Worm (Caenorhabditis elegans) whole organism, L4 larva: ENCODE results near the gene fln-1.

Experiments
- F44E2.7 ChIP-seq: fragments of 200-800 bp; sonication (Bioruptor generic); IDR thresholded peaks from 2 replicates; pipeline ENCODE4 v2.1.2; 2022; ENCODE audit warnings: missing genetic modification characterization, missing compliant biosample characterization
- aha-1 ChIP-seq: fragments of 150-350 bp; peaks from one replicate; lab custom pipeline; 2014; ENCODE audit warnings: missing biosample characterization, missing genetic modification characterization
- ama-1 ChIP-seq: fragments of 150-350 bp; optimal IDR thresholded peaks from 2 replicates; lab custom pipeline; 2014; ENCODE audit warnings: inconsistent platforms, mixed read lengths
- ceh-82 ChIP-seq: sonication (generic microtip); optimal IDR thresholded peaks from 2 replicates; lab custom pipeline; 2017; ENCODE audit warnings: missing biosample characterization, missing genetic modification characterization
- ces-1 ChIP-seq: fragments of 150-350 bp; sonication (generic microtip); optimal IDR thresholded peaks from 4 replicates; lab custom pipeline; 2014; ENCODE audit warnings: missing biosample characterization, missing genetic modification reagents, missing genetic modification characterization
- lin-1 ChIP-seq: fragments of 200-800 bp; sonication (Bioruptor generic); IDR thresholded peaks from 2 replicates; pipeline ENCODE4 v1.3.6; 2022; ENCODE audit warnings: missing genetic modification reagents, missing genetic modification characterization, missing compliant biosample characterization
- lin-13 ChIP-seq: fragments of 150-350 bp; optimal IDR thresholded peaks from 2 replicates; lab custom pipeline; 2014; ENCODE audit warnings: missing biosample characterization, missing genetic modification reagents, missing genetic modification characterization
- nhr-10 ChIP-seq: fragments of 150-350 bp; optimal IDR thresholded peaks from 2 replicates; lab custom pipeline; 2014; ENCODE audit warnings: missing biosample characterization, missing genetic modification characterization
- nhr-6 ChIP-seq: fragments of 150-350 bp; optimal IDR thresholded peaks from 2 replicates; lab custom pipeline; 2014; ENCODE audit warnings: missing biosample characterization, missing genetic modification characterization
- pha-4 ChIP-seq, 2 experiments: fragments of 150-350 bp in 1 of 2; fragments of 200-800 bp in 1 of 2; sonication (Bioruptor generic) in 1 of 2; IDR thresholded peaks in 1 of 2; optimal IDR thresholded peaks in 1 of 2; 2 replicates each; pipeline versions ENCODE4 v1.3.6 to Lab custom; 2014 to 2022; ENCODE audit warnings: missing genetic modification characterization in 2 of 2, missing genetic modification reagents in 2 of 2, missing biosample characterization in 1 of 2, missing compliant biosample characterization in 1 of 2
- php-3 ChIP-seq: fragments of 200-800 bp; sonication (Bioruptor generic); IDR thresholded peaks from 2 replicates; pipeline ENCODE4 v1.3.6; 2022; ENCODE audit warnings: missing genetic modification reagents, missing genetic modification characterization, missing compliant biosample characterization
- spr-1 ChIP-seq: sonication (generic microtip); optimal IDR thresholded peaks from 2 replicates; lab custom pipeline; 2016; ENCODE audit warnings: mild to moderate bottlenecking, missing genetic modification characterization, missing compliant biosample characterization
- unc-62 ChIP-seq, 3 experiments: fragments of 150-350 bp in 1 of 3; sonication (generic microtip); optimal IDR thresholded peaks in 2 of 3; peaks in 1 of 3; 1 replicate in 1 of 3; 2 replicates in 2 of 3; lab custom pipeline; 2014 to 2017; ENCODE audit warnings: missing biosample characterization in 3 of 3, missing genetic modification characterization in 3 of 3, missing genetic modification reagents in 3 of 3, missing genotype in 1 of 3
- zag-1 ChIP-seq: fragments of 150-350 bp; optimal IDR thresholded peaks from 2 replicates; lab custom pipeline; 2014; ENCODE audit warnings: missing biosample characterization, missing genetic modification characterization

DNA sequence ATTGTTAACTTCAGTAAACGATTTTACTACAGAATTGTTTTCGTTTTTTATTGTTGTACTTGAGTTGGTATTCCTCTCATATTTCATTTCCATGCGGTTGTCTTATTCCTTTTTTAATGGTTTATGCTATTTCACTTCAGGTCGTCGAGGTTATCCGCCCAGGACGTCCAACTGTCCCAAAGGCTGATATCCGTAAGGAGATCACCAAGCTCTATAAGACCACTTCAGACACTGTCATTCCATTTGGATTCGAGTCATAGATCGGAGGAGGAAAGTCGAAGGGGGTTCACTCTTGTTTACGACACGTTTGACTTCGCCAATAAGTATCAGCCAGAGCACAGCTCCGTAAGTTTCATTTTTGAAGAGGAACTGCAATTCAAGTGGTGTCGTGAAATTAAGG is 10.8 kb upstream of the fln-1 start, which contains the start of gene T07A9.14:
- TF ChIP-seq aha-1 (tag; lab: Kevin White, UChicago) (peak; percentile 98), lin-13 (GFP tag; lab: Kevin White, UChicago) (no peak), nhr-10 (tag; lab: Kevin White, UChicago) (no peak), F44E2.7 (GFP tag; lab: Robert Waterston, UW) (no peak), ces-1 (no peak), zag-1 (tag; lab: Kevin White, UChicago) (no peak), ceh-82 (tag; lab: Kevin White, UChicago) (no peak), pha-4 (GFP tag; IDR thresholded peaks at IDR 0.05; lab: Robert Waterston, UW) (no peak), pha-4 (tag; optimal IDR thresholded peaks at IDR 0.05; lab: Kevin White, UChicago) (no peak), nhr-6 (tag; lab: Kevin White, UChicago) (no peak), spr-1 (no peak), ama-1 (lab: Kevin White, UChicago) (peak; percentile 58), unc-62 (GFP tag; optimal IDR thresholded peaks at IDR 0.05 in 1 of 2; lab: Kevin White, UChicago) (no peak), unc-62 (tag; optimal IDR thresholded peaks at IDR 0.05; lab: Kevin White, UChicago) (no peak), php-3 (no peak), lin-1 (no peak)
